Fruit fly (Drosophila melanogaster) whole organism, embryonic: ENCODE measurements around the gene GluProRS.
A peak's percentile ranks its signal among the peaks of the same experiment; 100 is the strongest.

Experiments
- Adf1 ChIP-seq: fragments of 200-800 bp; sonication (Bioruptor generic); IDR thresholded peaks from 2 replicates; pipeline ENCODE4 v1.3.6; 2022; ENCODE audit warnings: missing biosample characterization, missing genetic modification characterization
- Antp ChIP-seq: fragments of 200-800 bp; sonication (Bioruptor generic); optimal IDR thresholded peaks from 3 replicates; lab custom pipeline; 2016; ENCODE audit warnings: missing biosample characterization, missing genetic modification characterization
- B-H2 ChIP-seq: fragments of 200-800 bp; sonication (Bioruptor generic); optimal IDR thresholded peaks from 2 replicates; lab custom pipeline; 2018; ENCODE audit warnings: missing biosample characterization, mild to moderate bottlenecking, missing genetic modification characterization
- CG12155 ChIP-seq: fragments of 200-800 bp; sonication (Bioruptor generic); optimal IDR thresholded peaks from 3 replicates; lab custom pipeline; 2016; ENCODE audit warnings: missing biosample characterization, missing genetic modification characterization
- CG12219 ChIP-seq: fragments of 200-800 bp; sonication (Bioruptor generic); optimal IDR thresholded peaks from 3 replicates; lab custom pipeline; 2018; ENCODE audit warnings: missing biosample characterization, mild to moderate bottlenecking, missing genetic modification characterization
- CG15601 ChIP-seq: fragments of 200-800 bp; sonication (Bioruptor generic); optimal IDR thresholded peaks from 3 replicates; lab custom pipeline; 2019; ENCODE audit warnings: missing biosample characterization, mild to moderate bottlenecking, missing genetic modification characterization, moderate library complexity
- CG1647 ChIP-seq: fragments of 200-800 bp; sonication (Bioruptor generic); optimal IDR thresholded peaks from 3 replicates; lab custom pipeline; 2016; ENCODE audit warnings: missing biosample characterization, missing genetic modification characterization
- CG18764 ChIP-seq: fragments of 200-800 bp; sonication (Bioruptor generic); optimal IDR thresholded peaks from 3 replicates; lab custom pipeline; 2016; ENCODE audit warnings: missing biosample characterization, missing genetic modification characterization
- CG2129 ChIP-seq: fragments of 200-800 bp; sonication (Bioruptor generic); IDR thresholded peaks from 2 replicates; pipeline ENCODE4 v1.3.6; 2022; ENCODE audit warnings: missing biosample characterization, missing genetic modification characterization; ENCODE audit not compliant: partially characterized antibody
- CG2678 ChIP-seq: fragments of 200-800 bp; sonication (Bioruptor generic); optimal IDR thresholded peaks from 3 replicates; lab custom pipeline; 2019; ENCODE audit warnings: missing biosample characterization, mild to moderate bottlenecking, missing genetic modification characterization, moderate library complexity
- CG30403 ChIP-seq: fragments of 200-800 bp; sonication (Bioruptor generic); optimal IDR thresholded peaks from 3 replicates; lab custom pipeline; 2016; ENCODE audit warnings: missing biosample characterization, missing genetic modification characterization
- CG31365 ChIP-seq: fragments of 200-800 bp; sonication (Bioruptor generic); optimal IDR thresholded peaks from 2 replicates; lab custom pipeline; 2018; ENCODE audit warnings: missing biosample characterization, mild to moderate bottlenecking, missing genetic modification characterization
- CG31441 ChIP-seq: fragments of 200-800 bp; sonication (Bioruptor generic); IDR thresholded peaks from 2 replicates; pipeline ENCODE4 v1.3.6; 2022; ENCODE audit warnings: missing biosample characterization, missing genetic modification characterization
- CG32767 ChIP-seq: fragments of 200-800 bp; sonication (Bioruptor generic); IDR thresholded peaks from 2 replicates; pipeline ENCODE4 v1.3.6; 2022; ENCODE audit warnings: missing biosample characterization, missing genetic modification characterization
- CG33213 ChIP-seq: fragments of 200-800 bp; sonication (Bioruptor generic); optimal IDR thresholded peaks from 3 replicates; lab custom pipeline; 2016; ENCODE audit warnings: missing biosample characterization, missing genetic modification characterization
- CG34376 ChIP-seq: fragments of 200-800 bp; sonication (Bioruptor generic); optimal IDR thresholded peaks from 2 replicates; lab custom pipeline; 2018; ENCODE audit warnings: missing biosample characterization, mild to moderate bottlenecking, missing genetic modification characterization
- CG3995 ChIP-seq: fragments of 200-800 bp; sonication (Bioruptor generic); optimal IDR thresholded peaks from 3 replicates; lab custom pipeline; 2016; ENCODE audit warnings: missing biosample characterization, missing genetic modification characterization
- CG4282 ChIP-seq: fragments of 200-800 bp; sonication (Bioruptor generic); optimal IDR thresholded peaks from 2 replicates; lab custom pipeline; 2016; ENCODE audit warnings: missing biosample characterization, missing genetic modification characterization
- CG6272 ChIP-seq: fragments of 200-800 bp; sonication (Bioruptor generic); IDR thresholded peaks from 2 replicates; pipeline ENCODE4 v1.3.6; 2022; ENCODE audit warnings: missing biosample characterization, missing genetic modification characterization
- CG6654 ChIP-seq: fragments of 200-800 bp; sonication (Bioruptor generic); optimal IDR thresholded peaks from 2 replicates; lab custom pipeline; 2017; ENCODE audit warnings: missing biosample characterization, mild to moderate bottlenecking, missing genetic modification characterization
- CG8359 ChIP-seq: fragments of 200-800 bp; sonication (Bioruptor generic); optimal IDR thresholded peaks from 2 replicates; lab custom pipeline; 2017; ENCODE audit warnings: missing biosample characterization, mild to moderate bottlenecking, missing genetic modification characterization, borderline replicate concordance
- CG8924 ChIP-seq: fragments of 200-800 bp; optimal IDR thresholded peaks from 3 replicates; lab custom pipeline; 2019; ENCODE audit warnings: missing biosample characterization, mild to moderate bottlenecking, missing genetic modification characterization, moderate library complexity
- Camta ChIP-seq: fragments of 200-800 bp; sonication (Bioruptor generic); optimal IDR thresholded peaks from 2 replicates; lab custom pipeline; 2016; ENCODE audit warnings: missing biosample characterization, missing genetic modification characterization
- Dip3 ChIP-seq: fragments of 200-800 bp; sonication (Bioruptor generic); optimal IDR thresholded peaks from 3 replicates; lab custom pipeline; 2016; ENCODE audit warnings: missing biosample characterization, missing genetic modification characterization
- Eip74EF ChIP-seq, 2 experiments: fragments of 200-800 bp in 1 of 2; fragments of >200 bp in 1 of 2; sonication (Bioruptor generic) in 1 of 2; optimal IDR thresholded peaks; 2 replicates each; lab custom pipeline; 2017 to 2019; ENCODE audit warnings: missing biosample characterization in 2 of 2, missing genetic modification characterization in 2 of 2, mild to moderate bottlenecking in 1 of 2, moderate library complexity in 1 of 2
- Fer2 ChIP-seq: fragments of 200-800 bp; sonication (Bioruptor generic); optimal IDR thresholded peaks from 2 replicates; lab custom pipeline; 2018; ENCODE audit warnings: missing biosample characterization, mild to moderate bottlenecking, missing genetic modification characterization, moderate library complexity
- HHEX ChIP-seq: fragments of 200-800 bp; sonication (Bioruptor generic); optimal IDR thresholded peaks from 3 replicates; lab custom pipeline; 2017; ENCODE audit warnings: missing biosample characterization, mild to moderate bottlenecking, missing genetic modification characterization, missing genetic modification reagents
- HmgD ChIP-seq: fragments of 200-800 bp; sonication (Bioruptor generic); optimal IDR thresholded peaks from 3 replicates; lab custom pipeline; 2016; ENCODE audit warnings: missing biosample characterization, missing genetic modification characterization
- Hsf ChIP-seq: fragments of 200-800 bp; sonication (Bioruptor generic); optimal IDR thresholded peaks from 3 replicates; lab custom pipeline; 2016; ENCODE audit warnings: missing biosample characterization, missing genetic modification characterization
- Lim3 ChIP-seq: fragments of 200-800 bp; sonication (Bioruptor generic); IDR thresholded peaks from 2 replicates; pipeline ENCODE4 v1.3.6; 2022; ENCODE audit warnings: missing biosample characterization, missing genetic modification characterization
- MTF-1 ChIP-seq: fragments of 200-800 bp; sonication (Bioruptor generic); optimal IDR thresholded peaks from 2 replicates; lab custom pipeline; 2018; ENCODE audit warnings: missing biosample characterization, mild to moderate bottlenecking, missing genetic modification characterization, borderline replicate concordance
- Mes4 ChIP-seq: fragments of 200-800 bp; sonication (Bioruptor generic); optimal IDR thresholded peaks from 2 replicates; lab custom pipeline; 2016; ENCODE audit warnings: missing biosample characterization, missing genetic modification characterization
- Side ChIP-seq: fragments of 200-800 bp; sonication (Bioruptor generic); optimal IDR thresholded peaks from 2 replicates; lab custom pipeline; 2016; ENCODE audit warnings: missing biosample characterization, missing genetic modification characterization
- Sin3A ChIP-seq: fragments of >200 bp; optimal IDR thresholded peaks from 2 replicates; lab custom pipeline; 2018
- Sry-β ChIP-seq: fragments of 200-800 bp; sonication (Bioruptor generic); optimal IDR thresholded peaks from 2 replicates; lab custom pipeline; 2018; ENCODE audit warnings: missing biosample characterization, mild to moderate bottlenecking, missing genetic modification characterization, moderate library complexity
- Xrp1 ChIP-seq: fragments of 200-800 bp; sonication (Bioruptor generic); IDR thresholded peaks from 2 replicates; pipeline ENCODE4 v1.3.6; 2022; ENCODE audit warnings: missing biosample characterization, missing genetic modification characterization
- cad ChIP-seq: fragments of >200 bp; optimal IDR thresholded peaks from 2 replicates; lab custom pipeline; 2017; ENCODE audit warnings: missing biosample characterization, missing genetic modification characterization
- crp ChIP-seq, 2 experiments: fragments of 200-800 bp; sonication (Bioruptor generic); optimal IDR thresholded peaks; 2 replicates in 1 of 2; 3 replicates in 1 of 2; lab custom pipeline; 2017; ENCODE audit warnings: missing biosample characterization in 2 of 2, missing genetic modification characterization in 2 of 2, mild to moderate bottlenecking in 1 of 2, moderate library complexity in 1 of 2
- dpn ChIP-seq, 2 experiments: fragments of 200-800 bp; sonication (Bioruptor generic); optimal IDR thresholded peaks; 3 replicates each; lab custom pipeline; 2016; ENCODE audit warnings: missing biosample characterization in 2 of 2, missing genetic modification characterization in 2 of 2
- ewg ChIP-seq: fragments of 200-800 bp; sonication (Bioruptor generic); optimal IDR thresholded peaks from 3 replicates; lab custom pipeline; 2017; ENCODE audit warnings: mild to moderate bottlenecking, missing biosample characterization, missing genetic modification reagents, missing genetic modification characterization
- ftz-f1 ChIP-seq: fragments of 200-800 bp; sonication (Bioruptor generic); optimal IDR thresholded peaks from 2 replicates; lab custom pipeline; 2016; ENCODE audit warnings: missing biosample characterization, missing genetic modification characterization
- ken ChIP-seq: fragments of 200-800 bp; sonication (Bioruptor generic); IDR thresholded peaks from 3 replicates; pipeline ENCODE4 v1.3.6; 2022; ENCODE audit warnings: missing biosample characterization, missing genetic modification characterization
- lov ChIP-seq, 2 experiments: fragments of 200-800 bp in 1 of 2; fragments of >200 bp in 1 of 2; sonication (Bioruptor generic) in 1 of 2; IDR thresholded peaks in 1 of 2; optimal IDR thresholded peaks in 1 of 2; 2 replicates in 1 of 2; 3 replicates in 1 of 2; pipeline versions ENCODE4 v1.3.6 to Lab custom; 2017 to 2022; ENCODE audit warnings: missing biosample characterization in 1 of 2, missing genetic modification characterization in 1 of 2
- nom ChIP-seq: fragments of 200-800 bp; sonication (Bioruptor generic); optimal IDR thresholded peaks from 2 replicates; lab custom pipeline; 2017; ENCODE audit warnings: missing biosample characterization, missing genetic modification characterization, mild to moderate bottlenecking, moderate library complexity, missing genetic modification reagents
- rib ChIP-seq: fragments of 200-800 bp; sonication (Bioruptor generic); IDR thresholded peaks from 2 replicates; pipeline ENCODE4 v1.3.6; 2022; ENCODE audit warnings: missing biosample characterization, missing genetic modification characterization
- slp2 ChIP-seq: fragments of 200-800 bp; sonication (Bioruptor generic); optimal IDR thresholded peaks from 2 replicates; lab custom pipeline; 2016; ENCODE audit warnings: missing biosample characterization, missing genetic modification characterization
- sob ChIP-seq: fragments of 200-800 bp; sonication (Bioruptor generic); IDR thresholded peaks from 2 replicates; pipeline ENCODE4 v1.3.6; 2022; ENCODE audit warnings: missing biosample characterization, missing genetic modification characterization
- stwl ChIP-seq: fragments of 200-800 bp; sonication (Bioruptor generic); optimal IDR thresholded peaks from 3 replicates; lab custom pipeline; 2018; ENCODE audit warnings: missing biosample characterization, mild to moderate bottlenecking, missing genetic modification characterization, moderate library complexity
- tgo ChIP-seq: fragments of 200-800 bp; sonication (Bioruptor generic); IDR thresholded peaks from 3 replicates; pipeline ENCODE4 v1.3.6; 2022; ENCODE audit warnings: missing biosample characterization, missing genetic modification characterization

GluProRS gene

DNA sequence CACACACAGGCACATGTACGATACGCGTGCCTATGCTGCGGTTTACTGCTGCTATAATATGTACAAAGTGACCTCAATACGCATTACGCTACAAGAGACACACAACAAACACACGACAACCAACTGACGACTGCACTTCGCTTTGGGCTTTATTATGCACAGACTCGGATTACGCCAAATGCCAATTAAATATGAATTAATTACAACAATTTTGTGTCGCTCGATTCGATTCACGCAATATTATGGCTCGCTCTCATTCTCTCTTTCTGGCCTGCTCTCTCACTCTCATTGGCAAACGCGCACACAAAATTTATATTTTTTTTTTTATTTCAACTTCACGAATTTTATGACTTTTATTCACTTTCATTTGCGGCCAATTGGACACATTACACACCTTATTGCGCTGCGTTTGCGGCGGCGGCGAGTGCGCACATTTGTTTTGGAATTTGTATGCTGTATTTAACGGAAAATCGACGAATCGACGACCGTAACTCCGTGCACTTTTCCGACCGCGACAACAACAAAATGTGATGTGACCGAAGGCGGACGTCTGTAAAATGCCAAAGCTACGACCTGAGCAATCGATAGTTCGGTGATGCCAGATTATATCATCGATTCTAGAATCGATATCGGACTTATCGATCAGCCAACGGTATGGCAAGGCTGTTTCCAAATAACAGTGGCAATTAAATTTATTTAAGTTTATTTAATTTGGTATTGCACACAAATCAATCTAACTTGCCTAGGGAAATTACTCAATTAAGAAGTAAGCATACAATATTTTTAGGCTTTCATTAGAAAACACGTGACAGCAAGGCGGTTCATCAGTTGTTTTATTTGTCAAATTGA is 35.5 kb downstream of the GluProRS start, which contains the start of the genes sba and CG31141 (continued):
- peak; percentile 54 for TF ChIP-seq CG8924
- no peak for TF ChIP-seq Lim3 (GFP tag; lab: Robert Waterston, UW)
- TF ChIP-seq CG18764: no peak
- TF ChIP-seq MTF-1 (GFP tag; lab: Kevin White, UChicago): no peak
- TF ChIP-seq CG34376 (GFP tag; lab: Kevin White, UChicago): no peak
- peak; percentile 85 for TF ChIP-seq stwl (tag; lab: Kevin White, UChicago)
- peak; percentile 59 for TF ChIP-seq B-H2
- no peak for TF ChIP-seq CG1647 (GFP tag; lab: Kevin White, UChicago)
- TF ChIP-seq cad (GFP tag; lab: Kevin White, UChicago): peak; percentile 36
- no peak for TF ChIP-seq CG31365 (tag; lab: Kevin White, UChicago)
- TF ChIP-seq CG30403 (GFP tag; lab: Kevin White, UChicago): no peak
- peak; percentile 41; the same call in 1 of the 2 replicates for TF ChIP-seq sob (GFP tag; lab: Robert Waterston, UW)
- TF ChIP-seq rib (GFP tag; lab: Robert Waterston, UW): no peak
- TF ChIP-seq tgo: no peak
- TF ChIP-seq Camta (GFP tag; lab: Kevin White, UChicago): no peak
- TF ChIP-seq CG8359 (GFP tag; lab: Kevin White, UChicago): no peak
- peak; percentile 63 for TF ChIP-seq nom
- TF ChIP-seq HmgD (GFP tag; lab: Kevin White, UChicago): no peak
- TF ChIP-seq ken: no peak
- no peak for TF ChIP-seq ftz-f1
- TF ChIP-seq CG4282: no peak
- TF ChIP-seq slp2 (GFP tag; lab: Kevin White, UChicago): no peak
- TF ChIP-seq ewg (GFP tag; lab: Kevin White, UChicago): no peak
- peak; percentile 17 for TF ChIP-seq Hsf (GFP tag; lab: Kevin White, UChicago)
- TF ChIP-seq CG12155 (GFP tag; lab: Kevin White, UChicago): no peak
- no peak for TF ChIP-seq Fer2 (tag; lab: Kevin White, UChicago)
- no peak for TF ChIP-seq Xrp1 (GFP tag; lab: Robert Waterston, UW)
- TF ChIP-seq CG6272 (GFP tag; lab: Robert Waterston, UW): peak; percentile 25; the same call in 1 of the 2 replicates
- no peak for TF ChIP-seq CG12219
- TF ChIP-seq CG6654 (GFP tag; lab: Kevin White, UChicago): no peak
- peak; percentile 24 for TF ChIP-seq CG33213 (GFP tag; lab: Kevin White, UChicago)
- peak; percentile 17 for TF ChIP-seq CG3995
- TF ChIP-seq dpn (GFP tag; optimal IDR thresholded peaks at IDR 0.05; lab: Kevin White, UChicago): no peak
- no peak for TF ChIP-seq CG32767 (GFP tag; lab: Robert Waterston, UW)
- no peak for TF ChIP-seq Antp (GFP tag; lab: Kevin White, UChicago)
- TF ChIP-seq Adf1: no peak
- TF ChIP-seq Sin3A (lab: Kevin White, UChicago): peak; percentile 66
- TF ChIP-seq Mes4: no peak
- TF ChIP-seq Side: no peak
- peak; percentile 56 for TF ChIP-seq CG15601 (tag; lab: Kevin White, UChicago)
- no peak for TF ChIP-seq CG31441 (GFP tag; lab: Robert Waterston, UW)
- peak; percentile 9 for TF ChIP-seq Dip3 (GFP tag; lab: Kevin White, UChicago)
- no peak for TF ChIP-seq CG2678 (tag; lab: Kevin White, UChicago)
- no peak for TF ChIP-seq lov (optimal IDR thresholded peaks at IDR 0.05; lab: Kevin White, UChicago)
- TF ChIP-seq lov (GFP tag; IDR thresholded peaks at IDR 0.05; lab: Robert Waterston, UW): no peak
- no peak for TF ChIP-seq Sry-β (GFP tag; lab: Kevin White, UChicago)
- peak; percentile 55; the same call in 1 of the 2 replicates for TF ChIP-seq CG2129
- peak in 1 of 2 experiments; percentile 27 for TF ChIP-seq Eip74EF (GFP tag; optimal IDR thresholded peaks at IDR 0.05; lab: Kevin White, UChicago)
- no peak for TF ChIP-seq crp (GFP tag; optimal IDR thresholded peaks at IDR 0.05; lab: Kevin White, UChicago)
- no peak for TF ChIP-seq HHEX (GFP tag; lab: Kevin White, UChicago)
